Fruit fly (Drosophila melanogaster) whole organism, embryonic: ENCODE data around the gene CG34244.

Experiments used
- Abd-B ChIP-seq: fragments of 200-800 bp; sonication (Bioruptor generic); optimal IDR thresholded peaks from 2 replicates; lab custom pipeline; 2018; ENCODE audit warnings: missing biosample characterization, mild to moderate bottlenecking, missing genetic modification characterization, moderate library complexity
- Atf6 ChIP-seq: fragments of 200-800 bp; sonication (Bioruptor generic); IDR thresholded peaks from 2 replicates; pipeline ENCODE4 v1.3.6; 2022; ENCODE audit warnings: missing biosample characterization, missing genetic modification characterization
- Awh ChIP-seq: fragments of 200-800 bp; sonication (Bioruptor generic); IDR thresholded peaks from 2 replicates; pipeline ENCODE4, ENCODE4 v1.3.6; 2022; ENCODE audit warnings: missing biosample characterization, missing genetic modification characterization
- B-H2 ChIP-seq: fragments of 200-800 bp; sonication (Bioruptor generic); optimal IDR thresholded peaks from 2 replicates; lab custom pipeline; 2018; ENCODE audit warnings: missing biosample characterization, mild to moderate bottlenecking, missing genetic modification characterization
- CG10979 ChIP-seq: fragments of 200-800 bp; sonication (Bioruptor generic); optimal IDR thresholded peaks from 2 replicates; lab custom pipeline; 2018; ENCODE audit warnings: missing biosample characterization, mild to moderate bottlenecking, missing genetic modification characterization, moderate library complexity
- CG11398 ChIP-seq: fragments of 200-800 bp; sonication (Bioruptor generic); optimal IDR thresholded peaks from 2 replicates; lab custom pipeline; 2016; ENCODE audit warnings: missing biosample characterization, missing genetic modification characterization
- CG14965 ChIP-seq: fragments of 200-800 bp; sonication (Bioruptor generic); optimal IDR thresholded peaks from 2 replicates; lab custom pipeline; 2016; ENCODE audit warnings: missing biosample characterization, missing genetic modification characterization, borderline replicate concordance
- CG1647 ChIP-seq: fragments of 200-800 bp; sonication (Bioruptor generic); optimal IDR thresholded peaks from 3 replicates; lab custom pipeline; 2016; ENCODE audit warnings: missing biosample characterization, missing genetic modification characterization
- CG16813 ChIP-seq: fragments of 200-800 bp; sonication (Bioruptor generic); IDR thresholded peaks from 3 replicates; pipeline ENCODE4 v1.3.6; 2022; ENCODE audit warnings: missing biosample characterization, missing genetic modification characterization; ENCODE audit not compliant: partially characterized antibody
- CG17359 ChIP-seq: fragments of 200-800 bp; sonication (Bioruptor generic); optimal IDR thresholded peaks from 3 replicates; lab custom pipeline; 2018; ENCODE audit warnings: missing biosample characterization, mild to moderate bottlenecking, missing genetic modification characterization, moderate library complexity
- CG2199 ChIP-seq: fragments of 200-800 bp; sonication (Bioruptor generic); IDR thresholded peaks from 3 replicates; pipeline ENCODE4 v1.3.6; 2022; ENCODE audit warnings: missing biosample characterization, missing genetic modification characterization
- CG3163 ChIP-seq: fragments of 200-800 bp; sonication (Bioruptor generic); optimal IDR thresholded peaks from 3 replicates; lab custom pipeline; 2016; ENCODE audit warnings: missing biosample characterization, missing genetic modification characterization
- CG32532 ChIP-seq: fragments of 200-800 bp; sonication (Bioruptor generic); IDR thresholded peaks from 2 replicates; pipeline ENCODE4 v1.3.6; 2022; ENCODE audit warnings: missing biosample characterization, missing genetic modification characterization
- CG3407 ChIP-seq: fragments of 200-800 bp; sonication (Bioruptor generic); optimal IDR thresholded peaks from 2 replicates; lab custom pipeline; 2018; ENCODE audit warnings: missing biosample characterization, mild to moderate bottlenecking, missing genetic modification characterization
- CG34224 ChIP-seq: fragments of 200-800 bp; sonication (Bioruptor generic); IDR thresholded peaks from 3 replicates; pipeline ENCODE4 v1.3.6; 2022; ENCODE audit warnings: missing biosample characterization, missing genetic modification characterization; ENCODE audit not compliant: partially characterized antibody
- CG3847 ChIP-seq: fragments of 200-800 bp; sonication (Bioruptor generic); IDR thresholded peaks from 2 replicates; pipeline ENCODE4 v1.3.6; 2022; ENCODE audit warnings: missing biosample characterization, missing genetic modification characterization
- CG4424 ChIP-seq: fragments of 200-800 bp; sonication (Bioruptor generic); optimal IDR thresholded peaks from 3 replicates; lab custom pipeline; 2016; ENCODE audit warnings: missing biosample characterization, missing genetic modification characterization
- CG6765 ChIP-seq: fragments of 200-800 bp; sonication (Bioruptor generic); optimal IDR thresholded peaks from 3 replicates; lab custom pipeline; 2017; ENCODE audit warnings: missing biosample characterization, mild to moderate bottlenecking, missing genetic modification characterization
- CG6813 ChIP-seq: fragments of 200-800 bp; sonication (Bioruptor generic); optimal IDR thresholded peaks from 2 replicates; lab custom pipeline; 2017; ENCODE audit warnings: missing biosample characterization, missing genetic modification characterization, mild to moderate bottlenecking, moderate library complexity, missing genetic modification reagents
- CG8478 ChIP-seq: fragments of >200 bp; optimal IDR thresholded peaks from 2 replicates; lab custom pipeline; 2018
- CG9932 ChIP-seq: fragments of 200-800 bp; sonication (Bioruptor generic); IDR thresholded peaks from 2 replicates; pipeline ENCODE4 v1.3.6; 2022; ENCODE audit warnings: missing biosample characterization, missing genetic modification characterization
- CHES-1-like ChIP-seq: fragments of 200-800 bp; sonication (Bioruptor generic); optimal IDR thresholded peaks from 2 replicates; lab custom pipeline; 2016; ENCODE audit warnings: missing biosample characterization, missing genetic modification characterization
- Camta ChIP-seq: fragments of 200-800 bp; sonication (Bioruptor generic); optimal IDR thresholded peaks from 2 replicates; lab custom pipeline; 2016; ENCODE audit warnings: missing biosample characterization, missing genetic modification characterization
- Elba2 ChIP-seq: fragments of 200-800 bp; sonication (Bioruptor generic); optimal IDR thresholded peaks from 3 replicates; lab custom pipeline; 2016; ENCODE audit warnings: missing biosample characterization, missing genetic modification characterization
- Ets97D ChIP-seq: fragments of 200-800 bp; sonication (Bioruptor generic); optimal IDR thresholded peaks from 3 replicates; lab custom pipeline; 2016; ENCODE audit warnings: missing biosample characterization, missing genetic modification characterization
- Jarid2 ChIP-seq: fragments of 200-800 bp; sonication (Bioruptor generic); optimal IDR thresholded peaks from 3 replicates; lab custom pipeline; 2017; ENCODE audit warnings: mild to moderate bottlenecking, missing biosample characterization, missing genetic modification reagents, missing genetic modification characterization
- Lhr ChIP-seq: fragments of 200-800 bp; sonication (Bioruptor generic); optimal IDR thresholded peaks from 3 replicates; lab custom pipeline; 2017; ENCODE audit warnings: mild to moderate bottlenecking, missing biosample characterization, missing genetic modification reagents, missing genetic modification characterization
- Lpt ChIP-seq: fragments of >200 bp; optimal IDR thresholded peaks from 2 replicates; lab custom pipeline; 2018; ENCODE audit warnings: missing biosample characterization, missing genetic modification characterization
- Side ChIP-seq: fragments of 200-800 bp; sonication (Bioruptor generic); optimal IDR thresholded peaks from 2 replicates; lab custom pipeline; 2016; ENCODE audit warnings: missing biosample characterization, missing genetic modification characterization
- Sry-δ ChIP-seq: fragments of 200-800 bp; sonication (Bioruptor generic); optimal IDR thresholded peaks from 2 replicates; lab custom pipeline; 2016; ENCODE audit warnings: missing biosample characterization, missing genetic modification characterization
- Vsx1 ChIP-seq: fragments of 200-800 bp; sonication (Bioruptor generic); optimal IDR thresholded peaks from 2 replicates; lab custom pipeline; 2017; ENCODE audit warnings: missing biosample characterization, mild to moderate bottlenecking, missing genetic modification characterization, missing genetic modification reagents
- Xrp1 ChIP-seq: fragments of 200-800 bp; sonication (Bioruptor generic); IDR thresholded peaks from 2 replicates; pipeline ENCODE4 v1.3.6; 2022; ENCODE audit warnings: missing biosample characterization, missing genetic modification characterization
- abd-A ChIP-seq: fragments of 200-800 bp; sonication (Bioruptor generic); optimal IDR thresholded peaks from 3 replicates; lab custom pipeline; 2019; ENCODE audit warnings: missing biosample characterization, mild to moderate bottlenecking, missing genetic modification characterization, moderate library complexity
- al ChIP-seq: fragments of 200-800 bp; sonication (Bioruptor generic); IDR thresholded peaks from 2 replicates; pipeline ENCODE4 v1.3.6; 2022; ENCODE audit warnings: missing biosample characterization, missing genetic modification characterization
- br ChIP-seq: fragments of >200 bp; optimal IDR thresholded peaks from 2 replicates; lab custom pipeline; 2017
- ems ChIP-seq: fragments of 200-800 bp; sonication (Bioruptor generic); optimal IDR thresholded peaks from 3 replicates; lab custom pipeline; 2016; ENCODE audit warnings: missing biosample characterization, missing genetic modification characterization
- en ChIP-seq: fragments of 200-800 bp; sonication (Bioruptor generic); optimal IDR thresholded peaks from 2 replicates; lab custom pipeline; 2016; ENCODE audit warnings: missing biosample characterization, missing genetic modification characterization
- fd64A ChIP-seq: fragments of 200-800 bp; sonication (Bioruptor generic); optimal IDR thresholded peaks from 3 replicates; lab custom pipeline; 2018; ENCODE audit warnings: missing biosample characterization, mild to moderate bottlenecking, missing genetic modification characterization
- gem ChIP-seq: fragments of 200-800 bp; sonication (Bioruptor generic); optimal IDR thresholded peaks from 2 replicates; lab custom pipeline; 2019; ENCODE audit warnings: missing biosample characterization, mild to moderate bottlenecking, missing genetic modification characterization, moderate library complexity
- gro ChIP-seq: fragments of 200-800 bp; sonication (Bioruptor generic); optimal IDR thresholded peaks from 2 replicates; lab custom pipeline; 2016; ENCODE audit warnings: missing biosample characterization, missing genetic modification characterization
- kah ChIP-seq: fragments of 200-800 bp; sonication (Bioruptor generic); optimal IDR thresholded peaks from 2 replicates; lab custom pipeline; 2018; ENCODE audit warnings: missing biosample characterization, mild to moderate bottlenecking, missing genetic modification characterization
- kni ChIP-seq: fragments of 200-800 bp; sonication (Bioruptor generic); optimal IDR thresholded peaks from 3 replicates; lab custom pipeline; 2017; ENCODE audit warnings: mild to moderate bottlenecking, missing biosample characterization, missing genetic modification reagents, missing genetic modification characterization
- pan ChIP-seq, 4 experiments: fragments of >200 bp in 3 of 4; fragments of 200-800 bp in 1 of 4; sonication (Bioruptor generic) in 1 of 4; optimal IDR thresholded peaks in 3 of 4; IDR thresholded peaks in 1 of 4; 2 replicates each; pipeline versions ENCODE4 v1.3.6 to Lab custom; 2017 to 2022; ENCODE audit warnings: missing biosample characterization in 2 of 4, missing genetic modification characterization in 2 of 4, mixed read lengths in 1 of 4
- peb ChIP-seq: fragments of 200-800 bp; sonication (Bioruptor generic); IDR thresholded peaks from 2 replicates; pipeline ENCODE4 v1.3.6; 2022; ENCODE audit warnings: missing biosample characterization, missing genetic modification characterization
- pho ChIP-seq: fragments of 200-800 bp; sonication (Bioruptor generic); optimal IDR thresholded peaks from 2 replicates; lab custom pipeline; 2016; ENCODE audit warnings: missing biosample characterization, missing genetic modification characterization
- ranshi ChIP-seq: fragments of 200-800 bp; sonication (Bioruptor generic); IDR thresholded peaks from 2 replicates; pipeline ENCODE4 v1.3.6; 2022; ENCODE audit warnings: missing biosample characterization, missing genetic modification characterization
- sisA ChIP-seq: fragments of 200-800 bp; sonication (Bioruptor generic); IDR thresholded peaks from 2 replicates; pipeline ENCODE4 v1.3.6; 2022; ENCODE audit warnings: missing biosample characterization, missing genetic modification characterization
- sqz ChIP-seq: fragments of 200-800 bp; sonication (Bioruptor generic); optimal IDR thresholded peaks from 3 replicates; lab custom pipeline; 2018; ENCODE audit warnings: missing biosample characterization, mild to moderate bottlenecking, missing genetic modification characterization
- sug ChIP-seq: fragments of 200-800 bp; optimal IDR thresholded peaks from 2 replicates; lab custom pipeline; 2019; ENCODE audit warnings: missing biosample characterization, mild to moderate bottlenecking, missing genetic modification characterization, moderate library complexity
- tio ChIP-seq: fragments of 200-800 bp; sonication (Bioruptor generic); optimal IDR thresholded peaks from 2 replicates; lab custom pipeline; 2017; ENCODE audit warnings: missing biosample characterization, missing genetic modification characterization, inconsistent platforms
- tll ChIP-seq, 2 experiments: fragments of 200-800 bp in 1 of 2; fragments of >200 bp in 1 of 2; sonication (Bioruptor generic) in 1 of 2; optimal IDR thresholded peaks; 2 replicates each; lab custom pipeline; 2017 to 2019; ENCODE audit warnings: missing biosample characterization in 2 of 2, missing genetic modification characterization in 2 of 2, mild to moderate bottlenecking in 1 of 2, moderate library complexity in 1 of 2

The CG34244 gene

dm6 chr3L:14217677-14218254 is 18.0 kb downstream of the CG34244 start, which contains the start of gene CG7768 (continued):
- TF ChIP-seq B-H2 (GFP tag; lab: Kevin White, UChicago) (peak; percentile 68), kah (GFP tag; lab: Kevin White, UChicago) (no peak), Ets97D (GFP tag; lab: Kevin White, UChicago) (no peak), Jarid2 (GFP tag; lab: Kevin White, UChicago) (peak; percentile 46), ems (peak; percentile 15), sug (tag; lab: Kevin White, UChicago) (peak; percentile 22), pan (optimal IDR thresholded peaks at IDR 0.05; lab: Kevin White, UChicago) (no peak), pan (GFP tag; optimal IDR thresholded peaks at IDR 0.05 in 1 of 2, IDR thresholded peaks at IDR 0.05 in 1 of 2) (no peak), CG14965 (GFP tag; lab: Kevin White, UChicago) (peak; percentile 6), CG32532 (GFP tag; lab: Robert Waterston, UW) (no peak), gro (GFP tag; lab: Kevin White, UChicago) (peak; percentile 68), gem (tag; lab: Kevin White, UChicago) (peak; percentile 62), abd-A (tag; lab: Kevin White, UChicago) (no peak), Lpt (GFP tag; lab: Kevin White, UChicago) (no peak), ranshi (GFP tag; lab: Robert Waterston, UW) (peak; percentile 60; the same call in 1 of the 2 replicates), CG10979 (tag; lab: Kevin White, UChicago) (no peak), CG4424 (no peak), CHES-1-like (GFP tag; lab: Kevin White, UChicago) (peak; percentile 48), CG2199 (GFP tag; lab: Robert Waterston, UW) (no peak), CG3163 (no peak), CG6765 (GFP tag; lab: Kevin White, UChicago) (peak; percentile 78), fd64A (GFP tag; lab: Kevin White, UChicago) (no peak), CG34224 (GFP tag; lab: Robert Waterston, UW) (no peak), Elba2 (GFP tag; lab: Kevin White, UChicago) (no peak), CG8478 (lab: Kevin White, UChicago) (no peak), CG17359 (tag; lab: Kevin White, UChicago) (peak; percentile 50), pho (GFP tag; lab: Kevin White, UChicago) (peak; percentile 54), Vsx1 (GFP tag; lab: Kevin White, UChicago) (peak; percentile 79), Xrp1 (GFP tag; lab: Robert Waterston, UW) (no peak), en (GFP tag; lab: Kevin White, UChicago) (no peak), Lhr (GFP tag; lab: Kevin White, UChicago) (no peak), CG16813 (GFP tag; lab: Robert Waterston, UW) (no peak), CG3847 (GFP tag; lab: Robert Waterston, UW) (no peak), tio (GFP tag; lab: Kevin White, UChicago) (peak; percentile 37), al (GFP tag; lab: Robert Waterston, UW) (no peak), Side (GFP tag; lab: Kevin White, UChicago) (peak; percentile 42), CG9932 (GFP tag; lab: Robert Waterston, UW) (no peak), Atf6 (GFP tag; lab: Robert Waterston, UW) (no peak), Camta (GFP tag; lab: Kevin White, UChicago) (no peak), Sry-δ (no peak), CG11398 (GFP tag; lab: Kevin White, UChicago) (peak; percentile 47), CG3407 (GFP tag; lab: Kevin White, UChicago) (peak; percentile 21), sqz (no peak), Awh (GFP tag; lab: Robert Waterston, UW) (no peak), CG6813 (GFP tag; lab: Kevin White, UChicago) (peak; percentile 79), Abd-B (GFP tag; lab: Kevin White, UChicago) (no peak), tll (GFP tag; optimal IDR thresholded peaks at IDR 0.05; lab: Kevin White, UChicago) (no peak), sisA (GFP tag; lab: Robert Waterston, UW) (no peak), CG1647 (GFP tag; lab: Kevin White, UChicago) (peak; percentile 47), kni (GFP tag; lab: Kevin White, UChicago) (peak; percentile 18), peb (no peak), br (lab: Kevin White, UChicago) (no peak)
